Fruit fly (Drosophila melanogaster) whole organism, embryonic: Measurements from ENCODE around the gene GstD5.

Experiments used
- Ada2b ChIP-seq: fragments of 200-800 bp; sonication (Bioruptor generic); IDR thresholded peaks from 2 replicates; pipeline ENCODE4 v1.3.6; 2022; ENCODE audit warnings: missing biosample characterization, missing genetic modification characterization
- Asciz ChIP-seq: fragments of 200-800 bp; sonication (Bioruptor generic); optimal IDR thresholded peaks from 2 replicates; lab custom pipeline; 2017; ENCODE audit warnings: missing biosample characterization, mild to moderate bottlenecking, missing genetic modification characterization, missing genetic modification reagents
- Bgb ChIP-seq: fragments of 200-800 bp; sonication (Bioruptor generic); IDR thresholded peaks from 2 replicates; pipeline ENCODE4 v1.3.6; 2022; ENCODE audit warnings: missing biosample characterization, missing genetic modification characterization; ENCODE audit not compliant: partially characterized antibody
- CG10462 ChIP-seq: fragments of 200-800 bp; sonication (Bioruptor generic); optimal IDR thresholded peaks from 2 replicates; lab custom pipeline; 2016; ENCODE audit warnings: missing biosample characterization, missing genetic modification characterization
- CG12659 ChIP-seq: fragments of 200-800 bp; sonication (Bioruptor generic); optimal IDR thresholded peaks from 3 replicates; lab custom pipeline; 2017; ENCODE audit warnings: mild to moderate bottlenecking, missing biosample characterization, missing genetic modification reagents, missing genetic modification characterization
- CG12769 ChIP-seq: fragments of 200-800 bp; sonication (Bioruptor generic); optimal IDR thresholded peaks from 2 replicates; lab custom pipeline; 2019; ENCODE audit warnings: missing biosample characterization, mild to moderate bottlenecking, missing genetic modification characterization, moderate library complexity
- CG12942 ChIP-seq: fragments of 200-800 bp; sonication (Bioruptor generic); optimal IDR thresholded peaks from 3 replicates; lab custom pipeline; 2016; ENCODE audit warnings: missing biosample characterization, missing genetic modification characterization
- CG13296 ChIP-seq: fragments of 200-800 bp; sonication (Bioruptor generic); optimal IDR thresholded peaks from 3 replicates; lab custom pipeline; 2018; ENCODE audit warnings: missing biosample characterization, mild to moderate bottlenecking, missing genetic modification characterization
- CG14965 ChIP-seq: fragments of 200-800 bp; sonication (Bioruptor generic); optimal IDR thresholded peaks from 2 replicates; lab custom pipeline; 2016; ENCODE audit warnings: missing biosample characterization, missing genetic modification characterization, borderline replicate concordance
- CG17359 ChIP-seq: fragments of 200-800 bp; sonication (Bioruptor generic); optimal IDR thresholded peaks from 3 replicates; lab custom pipeline; 2018; ENCODE audit warnings: missing biosample characterization, mild to moderate bottlenecking, missing genetic modification characterization, moderate library complexity
- CG1832 ChIP-seq: fragments of 200-800 bp; sonication (Bioruptor generic); optimal IDR thresholded peaks from 2 replicates; lab custom pipeline; 2017; ENCODE audit warnings: missing biosample characterization, mild to moderate bottlenecking, missing genetic modification characterization, inconsistent platforms
- CG18764 ChIP-seq: fragments of 200-800 bp; sonication (Bioruptor generic); optimal IDR thresholded peaks from 3 replicates; lab custom pipeline; 2016; ENCODE audit warnings: missing biosample characterization, missing genetic modification characterization
- CG2199 ChIP-seq: fragments of 200-800 bp; sonication (Bioruptor generic); IDR thresholded peaks from 3 replicates; pipeline ENCODE4 v1.3.6; 2022; ENCODE audit warnings: missing biosample characterization, missing genetic modification characterization
- CG2202 ChIP-seq: fragments of 200-800 bp; sonication (Bioruptor generic); optimal IDR thresholded peaks from 2 replicates; lab custom pipeline; 2018; ENCODE audit warnings: missing biosample characterization, mild to moderate bottlenecking, missing genetic modification characterization
- CG2712 ChIP-seq: fragments of 200-800 bp; optimal IDR thresholded peaks from 3 replicates; lab custom pipeline; 2019; ENCODE audit warnings: missing biosample characterization, mild to moderate bottlenecking, missing genetic modification characterization, moderate library complexity
- CG30403 ChIP-seq: fragments of 200-800 bp; sonication (Bioruptor generic); optimal IDR thresholded peaks from 3 replicates; lab custom pipeline; 2016; ENCODE audit warnings: missing biosample characterization, missing genetic modification characterization
- CG4730 ChIP-seq: fragments of 200-800 bp; sonication (Bioruptor generic); IDR thresholded peaks from 2 replicates; pipeline ENCODE4 v1.3.6; 2022; ENCODE audit warnings: missing biosample characterization, missing genetic modification characterization
- CG6272 ChIP-seq: fragments of 200-800 bp; sonication (Bioruptor generic); IDR thresholded peaks from 2 replicates; pipeline ENCODE4 v1.3.6; 2022; ENCODE audit warnings: missing biosample characterization, missing genetic modification characterization
- CG8089 ChIP-seq: fragments of 200-800 bp; sonication (Bioruptor generic); optimal IDR thresholded peaks from 3 replicates; lab custom pipeline; 2016; ENCODE audit warnings: missing biosample characterization, missing genetic modification characterization
- CG8281 ChIP-seq: fragments of 200-800 bp; sonication (Bioruptor generic); optimal IDR thresholded peaks from 2 replicates; lab custom pipeline; 2018; ENCODE audit warnings: missing biosample characterization, mild to moderate bottlenecking, missing genetic modification characterization, moderate library complexity
- CG9932 ChIP-seq: fragments of 200-800 bp; sonication (Bioruptor generic); IDR thresholded peaks from 2 replicates; pipeline ENCODE4 v1.3.6; 2022; ENCODE audit warnings: missing biosample characterization, missing genetic modification characterization
- Chrac-16 ChIP-seq: fragments of 200-800 bp; sonication (Bioruptor generic); optimal IDR thresholded peaks from 3 replicates; lab custom pipeline; 2016; ENCODE audit warnings: missing biosample characterization, missing genetic modification characterization
- CoRest ChIP-seq: fragments of 200-800 bp; sonication (Bioruptor generic); optimal IDR thresholded peaks from 3 replicates; lab custom pipeline; 2018; ENCODE audit warnings: missing biosample characterization, mild to moderate bottlenecking, missing genetic modification characterization, moderate library complexity
- Dfd ChIP-seq, 2 experiments: fragments of >200 bp; optimal IDR thresholded peaks; 2 replicates each; lab custom pipeline; 2017; ENCODE audit warnings: missing biosample characterization in 2 of 2, missing genetic modification characterization in 2 of 2
- GATAe ChIP-seq: fragments of 200-800 bp; sonication (Bioruptor generic); conservative IDR thresholded peaks from 2 replicates; pipeline ENCODE4 v1.3.6; 2022; ENCODE audit warnings: missing biosample characterization, missing genetic modification characterization
- Hr78 ChIP-seq, 2 experiments: fragments of 200-800 bp in 1 of 2; fragments of >200 bp in 1 of 2; sonication (Bioruptor generic) in 1 of 2; optimal IDR thresholded peaks; 2 replicates each; lab custom pipeline; 2017 to 2019; ENCODE audit warnings: missing biosample characterization in 2 of 2, missing genetic modification characterization in 2 of 2, mild to moderate bottlenecking in 1 of 2, moderate library complexity in 1 of 2
- Kr ChIP-seq: fragments of 200-800 bp; sonication (Bioruptor generic); optimal IDR thresholded peaks from 2 replicates; lab custom pipeline; 2017; ENCODE audit warnings: missing biosample characterization, mild to moderate bottlenecking, missing genetic modification characterization
- MTF-1 ChIP-seq: fragments of 200-800 bp; sonication (Bioruptor generic); optimal IDR thresholded peaks from 2 replicates; lab custom pipeline; 2018; ENCODE audit warnings: missing biosample characterization, mild to moderate bottlenecking, missing genetic modification characterization, borderline replicate concordance
- Med ChIP-seq: fragments of 200-800 bp; sonication (Bioruptor generic); peaks from one replicate; lab custom pipeline; 2016; ENCODE audit warnings: missing biosample characterization, missing genetic modification characterization, mild to moderate bottlenecking, inconsistent platforms, moderate library complexity
- Meics ChIP-seq: fragments of 200-800 bp; sonication (Bioruptor generic); optimal IDR thresholded peaks from 2 replicates; lab custom pipeline; 2017; ENCODE audit warnings: missing biosample characterization, mild to moderate bottlenecking, missing genetic modification characterization
- Mrtf ChIP-seq: fragments of 200-800 bp; sonication (Bioruptor generic); IDR thresholded peaks from 3 replicates; pipeline ENCODE4 v1.3.6; 2022; ENCODE audit warnings: missing biosample characterization, missing genetic modification characterization
- Sox102F ChIP-seq: fragments of 200-800 bp; sonication (Bioruptor generic); optimal IDR thresholded peaks from 2 replicates; lab custom pipeline; 2018; ENCODE audit warnings: missing biosample characterization, mild to moderate bottlenecking, missing genetic modification characterization, moderate library complexity
- Trl ChIP-seq, 3 experiments: fragments of >200 bp in 2 of 3; fragments of 200-800 bp in 1 of 3; sonication (Bioruptor generic) in 1 of 3; optimal IDR thresholded peaks; 2 replicates in 1 of 3; 3 replicates in 2 of 3; lab custom pipeline; 2016 to 2017; ENCODE audit warnings: missing biosample characterization in 1 of 3, missing genetic modification characterization in 1 of 3
- Xrp1 ChIP-seq: fragments of 200-800 bp; sonication (Bioruptor generic); IDR thresholded peaks from 2 replicates; pipeline ENCODE4 v1.3.6; 2022; ENCODE audit warnings: missing biosample characterization, missing genetic modification characterization
- bowl ChIP-seq: fragments of 200-800 bp; sonication (Bioruptor generic); IDR thresholded peaks from 2 replicates; pipeline ENCODE4 v1.3.6; 2022; ENCODE audit warnings: missing biosample characterization, missing genetic modification characterization
- gce ChIP-seq: fragments of 200-800 bp; sonication (Bioruptor generic); IDR thresholded peaks from 3 replicates; pipeline ENCODE4 v1.3.6; 2022; ENCODE audit warnings: missing biosample characterization, missing genetic modification characterization
- gsb-n ChIP-seq: fragments of 200-800 bp; sonication (Bioruptor generic); optimal IDR thresholded peaks from 3 replicates; lab custom pipeline; 2018; ENCODE audit warnings: missing biosample characterization, mild to moderate bottlenecking, missing genetic modification characterization
- ken ChIP-seq: fragments of 200-800 bp; sonication (Bioruptor generic); IDR thresholded peaks from 3 replicates; pipeline ENCODE4 v1.3.6; 2022; ENCODE audit warnings: missing biosample characterization, missing genetic modification characterization
- maf-S ChIP-seq: fragments of 200-800 bp; sonication (Bioruptor generic); optimal IDR thresholded peaks from 2 replicates; lab custom pipeline; 2016; ENCODE audit warnings: missing biosample characterization, missing genetic modification characterization
- p53 ChIP-seq: fragments of 200-800 bp; sonication (Bioruptor generic); optimal IDR thresholded peaks from 2 replicates; lab custom pipeline; 2016; ENCODE audit warnings: missing biosample characterization, missing genetic modification characterization
- peb ChIP-seq: fragments of 200-800 bp; sonication (Bioruptor generic); IDR thresholded peaks from 2 replicates; pipeline ENCODE4 v1.3.6; 2022; ENCODE audit warnings: missing biosample characterization, missing genetic modification characterization
- pnt ChIP-seq: fragments of 200-800 bp; sonication (Bioruptor generic); optimal IDR thresholded peaks from 3 replicates; lab custom pipeline; 2016; ENCODE audit warnings: missing biosample characterization, missing genetic modification characterization
- prd ChIP-seq, 3 experiments: fragments of >200 bp in 2 of 3; fragments of 200-800 bp in 1 of 3; sonication (Bioruptor generic) in 1 of 3; optimal IDR thresholded peaks in 2 of 3; IDR thresholded peaks in 1 of 3; 2 replicates in 2 of 3; 3 replicates in 1 of 3; pipeline versions ENCODE4 v1.3.6 to Lab custom; 2017 to 2022; ENCODE audit warnings: missing biosample characterization in 1 of 3, missing genetic modification characterization in 1 of 3
- pum ChIP-seq: fragments of 200-800 bp; sonication (Bioruptor generic); optimal IDR thresholded peaks from 2 replicates; lab custom pipeline; 2016; ENCODE audit warnings: missing biosample characterization, missing genetic modification characterization
- row ChIP-seq: fragments of 200-800 bp; sonication (Bioruptor generic); IDR thresholded peaks from 3 replicates; pipeline ENCODE4 v1.3.6; 2022; ENCODE audit warnings: missing biosample characterization, missing genetic modification characterization
- sd ChIP-seq: fragments of 200-800 bp; sonication (Bioruptor generic); optimal IDR thresholded peaks from 3 replicates; lab custom pipeline; 2018; ENCODE audit warnings: missing biosample characterization, mild to moderate bottlenecking, missing genetic modification characterization, moderate library complexity
- shn ChIP-seq: fragments of 200-800 bp; sonication (Bioruptor generic); optimal IDR thresholded peaks from 3 replicates; lab custom pipeline; 2016; ENCODE audit warnings: missing biosample characterization, missing genetic modification characterization
- sima ChIP-seq: fragments of 200-800 bp; sonication (Bioruptor generic); optimal IDR thresholded peaks from 2 replicates; lab custom pipeline; 2016; ENCODE audit warnings: missing biosample characterization, missing genetic modification characterization
- stwl ChIP-seq: fragments of 200-800 bp; sonication (Bioruptor generic); optimal IDR thresholded peaks from 3 replicates; lab custom pipeline; 2018; ENCODE audit warnings: missing biosample characterization, mild to moderate bottlenecking, missing genetic modification characterization, moderate library complexity
- tgo ChIP-seq: fragments of 200-800 bp; sonication (Bioruptor generic); IDR thresholded peaks from 3 replicates; pipeline ENCODE4 v1.3.6; 2022; ENCODE audit warnings: missing biosample characterization, missing genetic modification characterization
- zen ChIP-seq: fragments of 200-800 bp; sonication (Bioruptor generic); optimal IDR thresholded peaks from 3 replicates; lab custom pipeline; 2018; ENCODE audit warnings: missing biosample characterization, mild to moderate bottlenecking, missing genetic modification characterization, moderate library complexity

GstD5 gene

DNA sequence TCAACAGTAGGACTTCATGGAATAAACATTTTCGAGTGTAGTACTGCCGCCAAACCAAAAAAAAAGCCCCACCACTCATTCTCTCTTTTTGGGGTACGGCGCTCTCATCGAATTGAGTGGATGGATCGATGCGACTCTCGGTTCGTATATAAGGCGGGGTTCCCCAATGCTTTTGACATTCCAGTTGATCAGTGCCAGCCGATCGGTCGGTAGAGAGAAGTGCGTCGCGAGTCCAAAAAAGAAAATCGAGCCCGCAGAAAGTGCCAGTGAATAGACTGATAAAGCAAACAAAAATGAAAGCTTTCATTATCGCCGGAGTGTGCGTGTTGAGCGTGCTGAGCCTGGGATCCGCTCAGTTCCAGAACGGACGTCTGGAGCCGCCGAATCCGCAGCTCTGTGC, 15.7 kb upstream of the GstD5 start, which contains the start of gene CG4115 (continued):
- TF ChIP-seq gce (GFP tag; lab: Robert Waterston, UW), result 0 out of 3 replicates have a peak, but pooled peaks have one; percentile 15
- TF ChIP-seq CG30403 (GFP tag; lab: Kevin White, UChicago), result no peak
- no peak for TF ChIP-seq CG13296 (GFP tag; lab: Kevin White, UChicago)
- TF ChIP-seq CG12942, result no peak
- no peak for TF ChIP-seq ken (GFP tag; lab: Robert Waterston, UW)
- TF ChIP-seq CG4730, result no peak
- no peak for TF ChIP-seq p53 (GFP tag; lab: Kevin White, UChicago)
- no peak for TF ChIP-seq CG10462 (GFP tag; lab: Kevin White, UChicago)
- TF ChIP-seq Trl (optimal IDR thresholded peaks at IDR 0.05; lab: Kevin White, UChicago), result peak; percentile 7 to 32
- no peak for TF ChIP-seq Trl (GFP tag; optimal IDR thresholded peaks at IDR 0.05; lab: Kevin White, UChicago)
- no peak for TF ChIP-seq Bgb
- no peak for TF ChIP-seq stwl (tag; lab: Kevin White, UChicago)
- peak; percentile 80 for TF ChIP-seq sd (tag; lab: Kevin White, UChicago)
- 0 out of 3 replicates have a peak, but pooled peaks have one; percentile 5 for TF ChIP-seq row (GFP tag; lab: Robert Waterston, UW)
- TF ChIP-seq CG12659 (GFP tag; lab: Kevin White, UChicago), result no peak
- TF ChIP-seq pum (GFP tag; lab: Kevin White, UChicago), result no peak
- TF ChIP-seq bowl (GFP tag; lab: Robert Waterston, UW), result no peak
- TF ChIP-seq Asciz (GFP tag; lab: Kevin White, UChicago), result no peak
- no peak for TF ChIP-seq CG8089 (GFP tag; lab: Kevin White, UChicago)
- peak; percentile 66 for TF ChIP-seq Med (GFP tag; lab: Kevin White, UChicago)
- no peak for TF ChIP-seq Kr (GFP tag; lab: Kevin White, UChicago)
- TF ChIP-seq sima (GFP tag; lab: Kevin White, UChicago), result no peak
- no peak for TF ChIP-seq Sox102F (GFP tag; lab: Kevin White, UChicago)
- TF ChIP-seq shn (GFP tag; lab: Kevin White, UChicago), result no peak
- no peak for TF ChIP-seq Mrtf (GFP tag; lab: Robert Waterston, UW)
- no peak for TF ChIP-seq MTF-1 (GFP tag; lab: Kevin White, UChicago)
- no peak for TF ChIP-seq peb
- TF ChIP-seq CG2199 (GFP tag; lab: Robert Waterston, UW), result no peak
- TF ChIP-seq CG2202 (tag; lab: Kevin White, UChicago), result no peak
- no peak for TF ChIP-seq CG6272 (GFP tag; lab: Robert Waterston, UW)
- no peak for TF ChIP-seq CG9932 (GFP tag; lab: Robert Waterston, UW)
- no peak for TF ChIP-seq pnt (GFP tag; lab: Kevin White, UChicago)
- no peak for TF ChIP-seq Xrp1
- no peak for TF ChIP-seq CoRest (tag; lab: Kevin White, UChicago)
- TF ChIP-seq CG1832 (GFP tag; lab: Kevin White, UChicago), result no peak
- no peak for TF ChIP-seq prd (optimal IDR thresholded peaks at IDR 0.05; lab: Kevin White, UChicago)
- no peak for TF ChIP-seq prd (GFP tag; IDR thresholded peaks at IDR 0.05; lab: Robert Waterston, UW)
- TF ChIP-seq Chrac-16 (GFP tag; lab: Kevin White, UChicago), result no peak
- no peak for TF ChIP-seq maf-S (GFP tag; lab: Kevin White, UChicago)
- peak; percentile 13 for TF ChIP-seq CG12769 (tag; lab: Kevin White, UChicago)
- no peak for TF ChIP-seq zen (tag; lab: Kevin White, UChicago)
- TF ChIP-seq CG8281 (tag; lab: Kevin White, UChicago), result no peak
- TF ChIP-seq Ada2b, result no peak
- no peak for TF ChIP-seq GATAe
- TF ChIP-seq CG17359 (tag; lab: Kevin White, UChicago), result no peak
- no peak for TF ChIP-seq Dfd (GFP tag; optimal IDR thresholded peaks at IDR 0.05; lab: Kevin White, UChicago)
- TF ChIP-seq tgo (GFP tag; lab: Robert Waterston, UW), result no peak
- TF ChIP-seq Meics (GFP tag; lab: Kevin White, UChicago), result no peak
- no peak for TF ChIP-seq CG14965 (GFP tag; lab: Kevin White, UChicago)
- TF ChIP-seq gsb-n, result no peak
- TF ChIP-seq CG18764 (GFP tag; lab: Kevin White, UChicago), result no peak
- no peak for TF ChIP-seq CG2712 (tag; lab: Kevin White, UChicago)
- no peak for TF ChIP-seq Hr78 (GFP tag; optimal IDR thresholded peaks at IDR 0.05; lab: Kevin White, UChicago)
